Fruit fly (Drosophila melanogaster) whole organism, prepupa: ENCODE data around the gene Asciz.

Experiments used
- CG4318 ChIP-seq: fragments of 200-800 bp; sonication (Bioruptor generic); optimal IDR thresholded peaks from 3 replicates; lab custom pipeline; 2017; ENCODE audit warnings: missing biosample characterization, mild to moderate bottlenecking, missing genetic modification characterization
- svp ChIP-seq: fragments of 200-800 bp; sonication (Bioruptor generic); peaks from one replicate; lab custom pipeline; 2016; ENCODE audit warnings: missing biosample characterization, missing genetic modification characterization

dm6 chr3L:3149060-3149872, 16.8 kb downstream of the Asciz start:
- no peak for TF ChIP-seq CG4318 (GFP tag; lab: Kevin White, UChicago)
- TF ChIP-seq svp (GFP tag; lab: Kevin White, UChicago): peak; percentile 88
